Fruit fly (Drosophila melanogaster): Measurements from ENCODE around the gene HBS1.

The HBS1 gene

DNA sequence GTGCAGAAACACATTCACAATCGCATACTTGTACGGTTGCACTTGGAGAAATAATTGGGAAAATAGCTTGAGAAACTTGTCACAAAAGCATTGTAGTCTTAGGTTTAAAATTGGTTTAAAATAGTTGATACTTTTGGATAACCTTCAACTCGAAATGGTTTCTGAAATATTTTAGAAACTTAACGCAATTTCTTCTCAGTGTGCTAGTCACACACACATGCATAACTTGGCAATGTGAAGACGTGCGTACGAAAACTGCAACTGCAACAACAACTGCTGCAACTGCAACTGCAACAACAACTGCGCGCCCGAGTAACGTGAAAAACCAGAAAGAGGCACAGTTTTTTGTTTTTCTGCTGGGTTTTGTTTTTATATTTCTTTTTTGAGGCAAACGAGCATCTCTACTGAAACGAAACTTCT, 21.1 kb upstream of the HBS1 start:
- TF ChIP-seq Blimp-1 (GFP tag; optimal IDR thresholded peaks at IDR 0.05) (peak; percentile 69), esn (GFP tag; optimal IDR thresholded peaks at IDR 0.05) (peak; percentile 94), CG6276 (GFP tag; optimal IDR thresholded peaks at IDR 0.05) (peak; percentile 98), Eip75B (GFP tag; optimal IDR thresholded peaks at IDR 0.05) (peak; percentile 97), ss (GFP tag; optimal IDR thresholded peaks at IDR 0.05) (peak; percentile 93 to 95), CG32006 (GFP tag; optimal IDR thresholded peaks at IDR 0.05) (peak; percentile 98), CG10669 (GFP tag; optimal IDR thresholded peaks at IDR 0.05) (peak; percentile 98), CG11902 (GFP tag; optimal IDR thresholded peaks at IDR 0.05) (peak; percentile 92), Gug (GFP tag; IDR thresholded peaks at IDR 0.05) (peak; percentile 98), CG3919 (GFP tag; optimal IDR thresholded peaks at IDR 0.05) (peak; percentile 99), Ets21C (GFP tag; optimal IDR thresholded peaks at IDR 0.05) (peak; percentile 84), CG11294 (GFP tag; IDR thresholded peaks at IDR 0.05) (peak; percentile 96), Sox15 (GFP tag; optimal IDR thresholded peaks at IDR 0.05) (peak; percentile 89), CG3032 (tag; optimal IDR thresholded peaks at IDR 0.05) (peak; percentile 99), OdsH (GFP tag; optimal IDR thresholded peaks at IDR 0.05) (peak; percentile 98), net (GFP tag; optimal IDR thresholded peaks at IDR 0.05) (peak; percentile 97), CG34406 (GFP tag; optimal IDR thresholded peaks at IDR 0.05) (peak; percentile 92), CG8119 (GFP tag; IDR thresholded peaks at IDR 0.05) (peak; percentile 99), Sox14 (GFP tag; optimal IDR thresholded peaks at IDR 0.05) (peak; percentile 97), fkh (GFP tag; optimal IDR thresholded peaks at IDR 0.05) (no peak), CG6792 (GFP tag; optimal IDR thresholded peaks at IDR 0.05) (peak; percentile 89), salr (GFP tag; optimal IDR thresholded peaks at IDR 0.05) (peak; percentile 94 to 96), Smox (GFP tag; optimal IDR thresholded peaks at IDR 0.05) (peak; percentile 90), acj6 (GFP tag; optimal IDR thresholded peaks at IDR 0.05) (peak; percentile 96), CG8319 (GFP tag; optimal IDR thresholded peaks at IDR 0.05) (peak; percentile 94), CG7368 (GFP tag; optimal IDR thresholded peaks at IDR 0.05) (peak; percentile 97), eg (GFP tag; IDR thresholded peaks at IDR 0.05) (peak; percentile 99), pdm3 (GFP tag; optimal IDR thresholded peaks at IDR 0.05) (peak; percentile 96), CG10631 (GFP tag; optimal IDR thresholded peaks at IDR 0.05) (peak; percentile 96), CG16779 (tag; optimal IDR thresholded peaks at IDR 0.05) (peak; percentile 96), CG8632 (GFP tag; optimal IDR thresholded peaks at IDR 0.05) (peak; percentile 92), Hr38 (GFP tag; optimal IDR thresholded peaks at IDR 0.05) (peak; percentile 90), Hr4 (GFP tag; optimal IDR thresholded peaks at IDR 0.05) (peak; percentile 99), dsx (GFP tag; optimal IDR thresholded peaks at IDR 0.05; ENCODE audit: poor library complexity, severe bottlenecking) (peak; percentile 96), CG9139 (GFP tag; optimal IDR thresholded peaks at IDR 0.05) (peak; percentile 94), spab (GFP tag; optimal IDR thresholded peaks at IDR 0.05) (peak; percentile 98), Eip78C (GFP tag) (peak; percentile 99), achi (GFP tag; optimal IDR thresholded peaks at IDR 0.05) (peak; percentile 97), Hr39 (GFP tag; optimal IDR thresholded peaks at IDR 0.05) (peak; percentile 93), CG4318 (GFP tag; optimal IDR thresholded peaks at IDR 0.05) (peak; percentile 97), Sox102F (GFP tag; optimal IDR thresholded peaks at IDR 0.05) (peak; percentile 90), CG31627 (GFP tag; optimal IDR thresholded peaks at IDR 0.05) (peak; percentile 90), CG15336 (GFP tag; IDR thresholded peaks at IDR 0.05) (peak; percentile 99), CG6854 (GFP tag; optimal IDR thresholded peaks at IDR 0.05) (peak; percentile 75), Eip93F (GFP tag; optimal IDR thresholded peaks at IDR 0.05) (peak; percentile 78), Met (GFP tag; optimal IDR thresholded peaks at IDR 0.05) (peak; percentile 91), cyc (GFP tag; optimal IDR thresholded peaks at IDR 0.05) (peak; percentile 95), Ets96B (tag; optimal IDR thresholded peaks at IDR 0.05) (peak; percentile 99), vri (GFP tag; optimal IDR thresholded peaks at IDR 0.05) (peak; percentile 85), CG1621 (tag; optimal IDR thresholded peaks at IDR 0.05) (peak; percentile 96), fd85E (GFP tag; optimal IDR thresholded peaks at IDR 0.05) (peak; percentile 78), CG6808 (GFP tag; optimal IDR thresholded peaks at IDR 0.05) (peak; percentile 97)

All from whole organism, prepupa.